Fruit fly (Drosophila melanogaster) whole organism, wandering third instar larva: Measurements from ENCODE around the gene dnk.

ENCODE experiments used
- Dfd ChIP-seq: fragments of >200 bp; optimal IDR thresholded peaks from 2 replicates; lab custom pipeline; 2017; ENCODE audit warnings: missing biosample characterization, missing genetic modification characterization
- HLH106 ChIP-seq: fragments of 200-800 bp; optimal IDR thresholded peaks from 3 replicates; lab custom pipeline; 2019; ENCODE audit warnings: missing biosample characterization, mild to moderate bottlenecking, missing genetic modification characterization, moderate library complexity
- Mio ChIP-seq: sonication (Bioruptor generic); optimal IDR thresholded peaks from 2 replicates; lab custom pipeline; 2016; ENCODE audit warnings: missing biosample characterization, missing genetic modification characterization
- OdsH ChIP-seq: fragments of 200-800 bp; sonication (Bioruptor generic); optimal IDR thresholded peaks from 2 replicates; lab custom pipeline; 2016; ENCODE audit warnings: missing biosample characterization, mild to moderate bottlenecking, missing genetic modification characterization
- h ChIP-seq: fragments of 200-800 bp; sonication (Bioruptor generic); optimal IDR thresholded peaks from 3 replicates; lab custom pipeline; 2016; ENCODE audit warnings: missing biosample characterization, mild to moderate bottlenecking, missing genetic modification characterization
- lola ChIP-seq: fragments of >200 bp; optimal IDR thresholded peaks from 2 replicates; lab custom pipeline; 2017; ENCODE audit warnings: missing biosample characterization, missing genetic modification characterization

DNA sequence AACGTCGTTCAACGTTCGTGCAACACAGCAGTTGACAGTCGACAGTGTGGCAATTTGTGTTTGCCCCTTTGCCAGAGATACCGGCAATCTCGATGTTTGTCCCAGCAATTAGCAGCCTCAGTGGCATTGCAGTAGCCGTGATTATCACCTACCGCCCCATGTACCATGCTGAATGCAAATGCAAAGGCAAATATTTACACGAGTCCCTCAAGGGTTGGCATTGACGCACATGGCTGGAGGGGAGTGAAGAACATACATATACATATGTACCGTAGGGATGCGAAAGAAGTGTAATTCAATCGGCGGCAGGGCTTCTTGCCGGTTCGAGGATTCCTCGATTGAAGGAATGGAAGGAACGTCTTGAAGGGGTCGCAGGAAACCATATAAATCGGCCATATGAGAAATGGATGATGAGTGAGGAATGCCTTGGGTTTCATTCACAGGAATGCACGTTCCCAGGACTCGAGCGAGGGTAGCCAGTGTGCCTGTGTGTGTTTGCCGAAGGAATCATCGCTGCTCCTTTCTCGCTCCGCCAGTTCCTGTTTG, 19.2 kb downstream of the dnk start:
- TF ChIP-seq lola = no peak
- TF ChIP-seq Mio (GFP tag; lab: Kevin White, UChicago) = no peak
- TF ChIP-seq OdsH (GFP tag; lab: Kevin White, UChicago) = no peak
- no peak for TF ChIP-seq Dfd (GFP tag; lab: Kevin White, UChicago)
- no peak for TF ChIP-seq HLH106
- TF ChIP-seq h (GFP tag; lab: Kevin White, UChicago) = no peak
